Fruit fly (Drosophila melanogaster) whole organism, embryonic: ENCODE data around the gene RabX5.

Experiments
- Antp ChIP-seq: fragments of 200-800 bp; sonication (Bioruptor generic); optimal IDR thresholded peaks from 3 replicates; lab custom pipeline; 2016; ENCODE audit warnings: missing biosample characterization, missing genetic modification characterization
- Bdp1 ChIP-seq: fragments of 200-800 bp; sonication (Bioruptor generic); optimal IDR thresholded peaks from 3 replicates; lab custom pipeline; 2016; ENCODE audit warnings: missing biosample characterization, missing genetic modification characterization
- CG1024 ChIP-seq: fragments of 200-800 bp; sonication (Bioruptor generic); IDR thresholded peaks from 2 replicates; pipeline ENCODE4 v1.3.6; 2022; ENCODE audit warnings: missing biosample characterization, missing genetic modification characterization
- CG11696 ChIP-seq: fragments of 200-800 bp; sonication (Bioruptor generic); IDR thresholded peaks from 2 replicates; pipeline ENCODE4 v1.3.6; 2022; ENCODE audit warnings: missing biosample characterization, missing genetic modification characterization
- CG12219 ChIP-seq: fragments of 200-800 bp; sonication (Bioruptor generic); optimal IDR thresholded peaks from 3 replicates; lab custom pipeline; 2018; ENCODE audit warnings: missing biosample characterization, mild to moderate bottlenecking, missing genetic modification characterization
- CG12299 ChIP-seq: fragments of 200-800 bp; sonication (Bioruptor generic); optimal IDR thresholded peaks from 2 replicates; lab custom pipeline; 2018; ENCODE audit warnings: missing biosample characterization, mild to moderate bottlenecking, missing genetic modification characterization
- CG13287 ChIP-seq: fragments of 200-800 bp; sonication (Bioruptor generic); IDR thresholded peaks from 2 replicates; pipeline ENCODE4 v1.3.6; 2022; ENCODE audit warnings: missing biosample characterization, missing genetic modification characterization; ENCODE audit not compliant: partially characterized antibody
- CG14667 ChIP-seq: fragments of 200-800 bp; sonication (Bioruptor generic); IDR thresholded peaks from 2 replicates; pipeline ENCODE4 v1.3.6; 2022; ENCODE audit warnings: missing biosample characterization, missing genetic modification characterization
- CG15011 ChIP-seq: fragments of 200-800 bp; sonication (Bioruptor generic); optimal IDR thresholded peaks from 3 replicates; lab custom pipeline; 2018; ENCODE audit warnings: missing biosample characterization, mild to moderate bottlenecking, missing genetic modification characterization
- CG15601 ChIP-seq: fragments of 200-800 bp; sonication (Bioruptor generic); optimal IDR thresholded peaks from 3 replicates; lab custom pipeline; 2019; ENCODE audit warnings: missing biosample characterization, mild to moderate bottlenecking, missing genetic modification characterization, moderate library complexity
- CG1647 ChIP-seq: fragments of 200-800 bp; sonication (Bioruptor generic); optimal IDR thresholded peaks from 3 replicates; lab custom pipeline; 2016; ENCODE audit warnings: missing biosample characterization, missing genetic modification characterization
- CG32772 ChIP-seq: fragments of 200-800 bp; sonication (Bioruptor generic); IDR thresholded peaks from 2 replicates; pipeline ENCODE4 v1.3.6; 2022; ENCODE audit warnings: missing biosample characterization, missing genetic modification characterization
- CG34376 ChIP-seq: fragments of 200-800 bp; sonication (Bioruptor generic); optimal IDR thresholded peaks from 2 replicates; lab custom pipeline; 2018; ENCODE audit warnings: missing biosample characterization, mild to moderate bottlenecking, missing genetic modification characterization
- CG4360 ChIP-seq: fragments of 200-800 bp; sonication (Bioruptor generic); IDR thresholded peaks from 2 replicates; pipeline ENCODE4 v1.3.6; 2022; ENCODE audit warnings: missing biosample characterization, missing genetic modification characterization
- CG8478 ChIP-seq: fragments of >200 bp; optimal IDR thresholded peaks from 2 replicates; lab custom pipeline; 2018
- CG8765 ChIP-seq: fragments of 200-800 bp; sonication (Bioruptor generic); IDR thresholded peaks from 2 replicates; pipeline ENCODE4 v1.3.6; 2022; ENCODE audit warnings: missing biosample characterization, missing genetic modification characterization
- CG8924 ChIP-seq: fragments of 200-800 bp; optimal IDR thresholded peaks from 3 replicates; lab custom pipeline; 2019; ENCODE audit warnings: missing biosample characterization, mild to moderate bottlenecking, missing genetic modification characterization, moderate library complexity
- Chrac-16 ChIP-seq: fragments of 200-800 bp; sonication (Bioruptor generic); optimal IDR thresholded peaks from 3 replicates; lab custom pipeline; 2016; ENCODE audit warnings: missing biosample characterization, missing genetic modification characterization
- Drgx ChIP-seq: fragments of 200-800 bp; sonication (Bioruptor generic); IDR thresholded peaks from 2 replicates; pipeline ENCODE4 v1.3.6; 2022; ENCODE audit warnings: missing biosample characterization, missing genetic modification characterization
- Ets65A ChIP-seq: fragments of 200-800 bp; sonication (Bioruptor generic); peaks from one replicate; lab custom pipeline; 2016; ENCODE audit warnings: missing biosample characterization, missing genetic modification characterization
- H2.0 ChIP-seq: fragments of 200-800 bp; sonication (Bioruptor generic); IDR thresholded peaks from 2 replicates; pipeline ENCODE4 v1.3.6; 2022; ENCODE audit warnings: missing biosample characterization, missing genetic modification characterization
- Hr78 ChIP-seq, 2 experiments: fragments of 200-800 bp in 1 of 2; fragments of >200 bp in 1 of 2; sonication (Bioruptor generic) in 1 of 2; optimal IDR thresholded peaks; 2 replicates each; lab custom pipeline; 2017 to 2019; ENCODE audit warnings: missing biosample characterization in 2 of 2, missing genetic modification characterization in 2 of 2, mild to moderate bottlenecking in 1 of 2, moderate library complexity in 1 of 2
- Med ChIP-seq: fragments of 200-800 bp; sonication (Bioruptor generic); peaks from one replicate; lab custom pipeline; 2016; ENCODE audit warnings: missing biosample characterization, missing genetic modification characterization, mild to moderate bottlenecking, inconsistent platforms, moderate library complexity
- NFAT ChIP-seq: fragments of 200-800 bp; sonication (Bioruptor generic); IDR thresholded peaks from 2 replicates; pipeline ENCODE4 v1.3.6; 2022; ENCODE audit warnings: missing biosample characterization, missing genetic modification characterization
- Oli ChIP-seq: fragments of 200-800 bp; sonication (Bioruptor generic); optimal IDR thresholded peaks from 2 replicates; lab custom pipeline; 2018; ENCODE audit warnings: missing biosample characterization, mild to moderate bottlenecking, missing genetic modification characterization, moderate library complexity
- Poxn ChIP-seq: fragments of 200-800 bp; sonication (Bioruptor generic); IDR thresholded peaks from 2 replicates; pipeline ENCODE4 v1.3.6; 2022; ENCODE audit warnings: missing biosample characterization, missing genetic modification characterization
- Sry-β ChIP-seq: fragments of 200-800 bp; sonication (Bioruptor generic); optimal IDR thresholded peaks from 2 replicates; lab custom pipeline; 2018; ENCODE audit warnings: missing biosample characterization, mild to moderate bottlenecking, missing genetic modification characterization, moderate library complexity
- Xrp1 ChIP-seq: fragments of 200-800 bp; sonication (Bioruptor generic); IDR thresholded peaks from 2 replicates; pipeline ENCODE4 v1.3.6; 2022; ENCODE audit warnings: missing biosample characterization, missing genetic modification characterization
- az2 ChIP-seq: fragments of 200-800 bp; sonication (Bioruptor generic); optimal IDR thresholded peaks from 3 replicates; lab custom pipeline; 2016; ENCODE audit warnings: missing biosample characterization, missing genetic modification characterization
- dati ChIP-seq: fragments of 200-800 bp; sonication (Bioruptor generic); IDR thresholded peaks from 2 replicates; pipeline ENCODE4 v1.3.6; 2022; ENCODE audit warnings: missing biosample characterization, missing genetic modification characterization
- dmrt99B ChIP-seq: fragments of 200-800 bp; sonication (Bioruptor generic); optimal IDR thresholded peaks from 2 replicates; lab custom pipeline; 2018; ENCODE audit warnings: missing biosample characterization, mild to moderate bottlenecking, missing genetic modification characterization, moderate library complexity
- fu2 ChIP-seq: fragments of 200-800 bp; sonication (Bioruptor generic); optimal IDR thresholded peaks from 2 replicates; lab custom pipeline; 2016; ENCODE audit warnings: missing biosample characterization, missing genetic modification characterization
- gem ChIP-seq: fragments of 200-800 bp; sonication (Bioruptor generic); optimal IDR thresholded peaks from 2 replicates; lab custom pipeline; 2019; ENCODE audit warnings: missing biosample characterization, mild to moderate bottlenecking, missing genetic modification characterization, moderate library complexity
- h ChIP-seq: fragments of >200 bp; optimal IDR thresholded peaks from 2 replicates; lab custom pipeline; 2017
- inv ChIP-seq: fragments of 200-800 bp; sonication (Bioruptor generic); IDR thresholded peaks from 2 replicates; pipeline ENCODE4 v1.3.6; 2022; ENCODE audit warnings: missing biosample characterization, missing genetic modification characterization; ENCODE audit not compliant: partially characterized antibody
- lmd ChIP-seq: fragments of 200-800 bp; sonication (Bioruptor generic); IDR thresholded peaks from 2 replicates; pipeline ENCODE4 v1.3.6; 2022; ENCODE audit warnings: missing biosample characterization, missing genetic modification characterization
- org-1 ChIP-seq: fragments of 200-800 bp; sonication (Bioruptor generic); optimal IDR thresholded peaks from 2 replicates; lab custom pipeline; 2017; ENCODE audit warnings: missing biosample characterization, missing genetic modification characterization
- otp ChIP-seq: fragments of 200-800 bp; sonication (Bioruptor generic); IDR thresholded peaks from 3 replicates; pipeline ENCODE4, ENCODE4 v1.3.6; 2022; ENCODE audit warnings: missing biosample characterization, missing genetic modification characterization
- prd ChIP-seq, 3 experiments: fragments of >200 bp in 2 of 3; fragments of 200-800 bp in 1 of 3; sonication (Bioruptor generic) in 1 of 3; optimal IDR thresholded peaks in 2 of 3; IDR thresholded peaks in 1 of 3; 2 replicates in 2 of 3; 3 replicates in 1 of 3; pipeline versions ENCODE4 v1.3.6 to Lab custom; 2017 to 2022; ENCODE audit warnings: missing biosample characterization in 1 of 3, missing genetic modification characterization in 1 of 3
- row ChIP-seq: fragments of 200-800 bp; sonication (Bioruptor generic); IDR thresholded peaks from 3 replicates; pipeline ENCODE4 v1.3.6; 2022; ENCODE audit warnings: missing biosample characterization, missing genetic modification characterization
- sc ChIP-seq, 3 experiments: fragments of >200 bp in 2 of 3; fragments of 200-800 bp in 1 of 3; sonication (Bioruptor generic) in 1 of 3; optimal IDR thresholded peaks; 2 replicates in 2 of 3; 3 replicates in 1 of 3; lab custom pipeline; 2017; ENCODE audit warnings: mild to moderate bottlenecking in 1 of 3, missing biosample characterization in 1 of 3, missing genetic modification characterization in 1 of 3, missing genetic modification reagents in 1 of 3
- unc-4 ChIP-seq: fragments of 200-800 bp; sonication (Bioruptor generic); IDR thresholded peaks from 2 replicates; pipeline ENCODE4 v1.3.6; 2022; ENCODE audit warnings: missing biosample characterization, missing genetic modification characterization; ENCODE audit not compliant: partially characterized antibody
- usp ChIP-seq: fragments of >200 bp; optimal IDR thresholded peaks from 2 replicates; lab custom pipeline; 2017; ENCODE audit warnings: missing biosample characterization, missing genetic modification characterization
- wek ChIP-seq: fragments of 200-800 bp; sonication (Bioruptor generic); optimal IDR thresholded peaks from 3 replicates; lab custom pipeline; 2018; ENCODE audit warnings: missing biosample characterization, mild to moderate bottlenecking, missing genetic modification characterization, moderate library complexity
- zen ChIP-seq: fragments of 200-800 bp; sonication (Bioruptor generic); optimal IDR thresholded peaks from 3 replicates; lab custom pipeline; 2018; ENCODE audit warnings: missing biosample characterization, mild to moderate bottlenecking, missing genetic modification characterization, moderate library complexity

The RabX5 gene

dm6 chr3L:1670008-1670407 lies at the start of gene RabX5:
Gene RabX5 (minus strand): TSS chr3L:1670108.
- TF ChIP-seq CG8478 (lab: Kevin White, UChicago) (peak; percentile 4), unc-4 (GFP tag; lab: Robert Waterston, UW) (no peak), Hr78 (GFP tag; optimal IDR thresholded peaks at IDR 0.05; lab: Kevin White, UChicago) (no peak), CG4360 (GFP tag; lab: Robert Waterston, UW) (no peak), Med (GFP tag; lab: Kevin White, UChicago) (peak; percentile 55)

dm6 chr3L:1711218-1711617 lies 41.3 kb upstream of the RabX5 start:
- TF ChIP-seq row (GFP tag; lab: Robert Waterston, UW) (no peak), CG14667 (GFP tag; lab: Robert Waterston, UW) (no peak), CG1024 (no peak), wek (GFP tag; lab: Kevin White, UChicago) (no peak), Hr78 (GFP tag; optimal IDR thresholded peaks at IDR 0.05; lab: Kevin White, UChicago) (no peak), CG12219 (GFP tag; lab: Kevin White, UChicago) (no peak), fu2 (no peak), CG34376 (GFP tag; lab: Kevin White, UChicago) (no peak), Antp (GFP tag; lab: Kevin White, UChicago) (no peak), Bdp1 (GFP tag; lab: Kevin White, UChicago) (no peak), CG13287 (GFP tag; lab: Robert Waterston, UW) (no peak), CG11696 (GFP tag; lab: Robert Waterston, UW) (no peak), NFAT (GFP tag; lab: Robert Waterston, UW) (no peak), org-1 (GFP tag; lab: Kevin White, UChicago) (no peak), CG12299 (tag; lab: Kevin White, UChicago) (no peak), CG15011 (GFP tag; lab: Kevin White, UChicago) (no peak), dati (no peak), h (lab: Kevin White, UChicago) (no peak), inv (GFP tag; lab: Robert Waterston, UW) (no peak), usp (no peak)

dm6 chr3L:1710562-1710961 lies 40.7 kb upstream of the RabX5 start:
- TF ChIP-seq Drgx (GFP tag; lab: Robert Waterston, UW) = peak; percentile 32; the same call in 1 of the 2 replicates
- no peak for TF ChIP-seq dmrt99B
- no peak for TF ChIP-seq Sry-β (GFP tag; lab: Kevin White, UChicago)
- no peak for TF ChIP-seq Poxn (GFP tag; lab: Robert Waterston, UW)
- TF ChIP-seq CG32772 (GFP tag; lab: Robert Waterston, UW) = no peak

DNA sequence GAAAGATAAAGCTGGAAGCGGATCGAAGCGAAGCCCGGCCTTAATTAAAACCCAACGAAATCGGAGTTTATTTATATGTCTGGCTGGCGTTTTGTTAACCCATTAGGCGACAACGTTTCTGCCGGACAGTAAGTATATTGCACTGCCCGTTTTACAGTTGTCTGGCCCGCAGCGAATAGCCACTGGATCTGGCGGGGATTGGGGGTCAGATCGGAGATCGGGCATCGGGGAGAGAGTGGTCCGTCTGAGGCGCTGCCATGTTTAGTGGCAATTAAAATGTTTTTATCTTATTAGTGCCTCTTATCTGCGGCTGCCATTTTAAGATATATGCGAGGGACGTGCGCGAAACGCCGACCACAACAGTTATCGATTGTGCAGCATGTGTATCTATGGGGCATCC lies 39.3 kb upstream of the RabX5 start:
- TF ChIP-seq CG8765 (GFP tag; lab: Robert Waterston, UW) = no peak
- TF ChIP-seq Ets65A (GFP tag; lab: Kevin White, UChicago) = peak; percentile 80

dm6 chr3L:1702367-1702927 lies 32.5 kb upstream of the RabX5 start, which contains the start of gene CG13931:
Gene CG13931 (minus strand): TSS chr3L:1702407.
- TF ChIP-seq lmd (GFP tag; lab: Robert Waterston, UW) (peak; percentile 33), CG8924 (peak; percentile 3), gem (peak; percentile 61), az2 (GFP tag; lab: Kevin White, UChicago) (peak; percentile 12), H2.0 (peak; percentile 21; the same call in 1 of the 2 replicates), Oli (tag; lab: Kevin White, UChicago) (peak; percentile 43), Xrp1 (GFP tag; lab: Robert Waterston, UW) (peak; percentile 54; the same call in 1 of the 2 replicates), Med (GFP tag; lab: Kevin White, UChicago) (peak; percentile 77), CG1647 (peak; percentile 20), otp (no peak), zen (tag; lab: Kevin White, UChicago) (peak; percentile 48), CG15601 (no peak), prd (optimal IDR thresholded peaks at IDR 0.05; lab: Kevin White, UChicago) (no peak), prd (GFP tag; IDR thresholded peaks at IDR 0.05; lab: Robert Waterston, UW) (peak; percentile 76), Chrac-16 (GFP tag; lab: Kevin White, UChicago) (peak; percentile 23), sc (optimal IDR thresholded peaks at IDR 0.05; lab: Kevin White, UChicago) (no peak), sc (GFP tag; optimal IDR thresholded peaks at IDR 0.05; lab: Kevin White, UChicago) (no peak)
